Fruit fly (Drosophila melanogaster) whole organism: Measurements from ENCODE around the gene CG31908.

ENCODE experiments used
- EcR ChIP-seq, 2 experiments: fragments of >200 bp; optimal IDR thresholded peaks; 2 replicates each; lab custom pipeline; 2017; ENCODE audit warnings: missing biosample characterization in 2 of 2, missing genetic modification characterization in 2 of 2, missing genetic modification reagents in 2 of 2
- psq ChIP-seq: fragments of >200 bp; optimal IDR thresholded peaks from 2 replicates; lab custom pipeline; 2017
- usp ChIP-seq: fragments of >200 bp; optimal IDR thresholded peaks from 2 replicates; lab custom pipeline; 2017; ENCODE audit warnings: missing biosample characterization, missing genetic modification characterization, mixed read lengths

dm6 chr2L:7050492-7051182 is 23.4 kb upstream of the CG31908 start:
- TF ChIP-seq usp (GFP tag; lab: Kevin White, UChicago) (no peak), psq (no peak), EcR (GFP tag; optimal IDR thresholded peaks at IDR 0.05; lab: Kevin White, UChicago) (no peak)
